Worm (Caenorhabditis elegans): ENCODE data around the gene cest-1.2.
"Not testable (repeated sequence)": the region's sequence is repeated elsewhere in the genome, so short reads cannot be mapped to it uniquely, and the experiment has no call there.

cest-1.2 gene

ce11 chrV:14137766-14138165 lies 22.9 kb downstream of the cest-1.2 start, which contains the start of gene AH10.4:
AH10.4 (minus strand) TSS chrV:14137866.
- TF ChIP-seq ceh-18, ceh-22, ceh-2 (tag; optimal IDR thresholded peaks at IDR 0.05): not testable (repeated sequence)

ce11 chrV:14136152-14136551 lies 24.5 kb downstream of the cest-1.2 start:
- no peak for TF ChIP-seq ceh-22 (tag; optimal IDR thresholded peaks at IDR 0.05)
- TF ChIP-seq tbx-2 (tag; optimal IDR thresholded peaks at IDR 0.05): peak; percentile 77
- no peak for TF ChIP-seq lin-11 (tag; optimal IDR thresholded peaks at IDR 0.05)
- peak; percentile 2; the same call in 1 of the 2 replicates for TF ChIP-seq sox-2 (GFP tag; IDR thresholded peaks at IDR 0.05)
- no peak for TF ChIP-seq hlh-15 (tag; optimal IDR thresholded peaks at IDR 0.05)
- TF ChIP-seq ceh-30 (tag; optimal IDR thresholded peaks at IDR 0.05): peak; percentile 0
- no peak for TF ChIP-seq che-1 (tag; optimal IDR thresholded peaks at IDR 0.05)
- no peak for TF ChIP-seq tbx-7 (tag; optimal IDR thresholded peaks at IDR 0.05)
- peak; percentile 82 for TF ChIP-seq ceh-31 (tag; optimal IDR thresholded peaks at IDR 0.05)
- TF ChIP-seq pha-4 (tag; optimal IDR thresholded peaks at IDR 0.05): no peak
- no peak for TF ChIP-seq Y22D7AL.16 (tag; optimal IDR thresholded peaks at IDR 0.05)
- TF ChIP-seq sox-4 (tag; optimal IDR thresholded peaks at IDR 0.05): no peak
- peak; percentile 72 for TF ChIP-seq F13H6.1 (tag; optimal IDR thresholded peaks at IDR 0.05)
- no peak for TF ChIP-seq ceh-14 (tag; optimal IDR thresholded peaks at IDR 0.05)
- TF ChIP-seq nhr-232 (tag; optimal IDR thresholded peaks at IDR 0.05): no peak
- TF ChIP-seq ets-4 (tag; optimal IDR thresholded peaks at IDR 0.05): peak; percentile 39
- no peak for TF ChIP-seq fkh-10 (GFP tag; optimal IDR thresholded peaks at IDR 0.05)
- TF ChIP-seq hlh-30 (tag; optimal IDR thresholded peaks at IDR 0.05; ENCODE audit: insufficient read depth): peak; percentile 46
- TF ChIP-seq ceh-9 (tag; optimal IDR thresholded peaks at IDR 0.05): no peak
- TF ChIP-seq ceh-6 (GFP tag; optimal IDR thresholded peaks at IDR 0.05): no peak
- TF ChIP-seq K02D7.2 (tag; optimal IDR thresholded peaks at IDR 0.05): no peak
- no peak for TF ChIP-seq pag-3 (tag; optimal IDR thresholded peaks at IDR 0.05; ENCODE audit: borderline replicate concordance)
- TF ChIP-seq ceh-24 (tag; optimal IDR thresholded peaks at IDR 0.05): no peak
- TF ChIP-seq syd-9 (tag; optimal IDR thresholded peaks at IDR 0.05): no peak
- TF ChIP-seq C38D4.7 (GFP tag; optimal IDR thresholded peaks at IDR 0.05): no peak
- peak; percentile 74 for TF ChIP-seq pax-1 (tag; optimal IDR thresholded peaks at IDR 0.05)
- TF ChIP-seq hlh-6 (tag; optimal IDR thresholded peaks at IDR 0.05): no peak
- TF ChIP-seq dmd-4 (tag; optimal IDR thresholded peaks at IDR 0.05; ENCODE audit: borderline replicate concordance): no peak
- TF ChIP-seq rnt-1 (tag; optimal IDR thresholded peaks at IDR 0.05): peak; percentile 56
- TF ChIP-seq mec-3 (tag; optimal IDR thresholded peaks at IDR 0.05; ENCODE audit: borderline replicate concordance): no peak
- no peak for TF ChIP-seq sdc-2 (tag; optimal IDR thresholded peaks at IDR 0.05)
- TF ChIP-seq T23F11.4 (GFP tag; optimal IDR thresholded peaks at IDR 0.05): no peak
- TF ChIP-seq C08G9.2 (tag; optimal IDR thresholded peaks at IDR 0.05): no peak
- no peak for TF ChIP-seq ahr-1 (tag; optimal IDR thresholded peaks at IDR 0.05)
- TF ChIP-seq eyg-1 (tag; optimal IDR thresholded peaks at IDR 0.05): no peak
- no peak for TF ChIP-seq ceh-48 (tag; optimal IDR thresholded peaks at IDR 0.05)
- peak; percentile 13 for TF ChIP-seq unc-86 (tag; optimal IDR thresholded peaks at IDR 0.05)
- TF ChIP-seq unc-42 (tag; optimal IDR thresholded peaks at IDR 0.05): peak; percentile 1
- TF ChIP-seq ref-2 (tag; optimal IDR thresholded peaks at IDR 0.05): peak; percentile 46
- no peak for TF ChIP-seq gmeb-2 (tag; optimal IDR thresholded peaks at IDR 0.05)
- peak; percentile 24 for TF ChIP-seq pha-2 (tag; optimal IDR thresholded peaks at IDR 0.05)
- TF ChIP-seq pros-1 (tag; optimal IDR thresholded peaks at IDR 0.05): peak; percentile 7
- TF ChIP-seq ama-1 (optimal IDR thresholded peaks at IDR 0.05): no peak
- TF ChIP-seq dve-1 (tag; optimal IDR thresholded peaks at IDR 0.05): peak; percentile 49
- no peak for TF ChIP-seq odd-2 (tag; optimal IDR thresholded peaks at IDR 0.05)
- TF ChIP-seq zip-5 (tag; optimal IDR thresholded peaks at IDR 0.05): peak; percentile 13
- TF ChIP-seq ceh-18 (tag; optimal IDR thresholded peaks at IDR 0.05): peak; percentile 56
- TF ChIP-seq nfya-1 (tag; optimal IDR thresholded peaks at IDR 0.05): peak; percentile 75
- TF ChIP-seq elt-4 (tag; optimal IDR thresholded peaks at IDR 0.05): no peak
- TF ChIP-seq fkh-6 (tag; optimal IDR thresholded peaks at IDR 0.05): no peak
- no peak for TF ChIP-seq hlh-13 (GFP tag; optimal IDR thresholded peaks at IDR 0.05)
